Fruit fly (Drosophila melanogaster): ENCODE measurements around the gene dsd.

dsd gene

DNA sequence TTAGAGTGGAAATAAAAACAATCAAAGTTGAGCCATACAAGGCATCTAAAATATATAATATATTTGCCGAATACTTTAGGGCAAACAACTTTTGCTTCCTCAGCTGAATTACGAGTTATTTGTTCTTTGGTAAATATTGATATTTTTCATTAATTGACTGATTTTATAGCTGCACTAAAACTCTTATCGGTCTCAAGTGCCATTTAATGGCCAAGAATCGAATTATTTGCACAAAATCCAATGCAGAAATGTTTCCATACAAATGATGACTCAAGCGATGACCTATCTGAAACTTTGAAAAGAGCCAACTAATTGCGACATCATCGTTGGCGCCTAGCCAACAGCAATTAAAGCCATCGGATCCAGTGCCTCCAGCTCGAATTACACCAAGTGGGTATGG lies 53.8 kb downstream of the dsd start:
- TF ChIP-seq br (GFP tag; optimal IDR thresholded peaks at IDR 0.05) (no peak), sv (GFP tag; optimal IDR thresholded peaks at IDR 0.05) (no peak), Sp1 (GFP tag; optimal IDR thresholded peaks at IDR 0.05) (no peak)

DNA sequence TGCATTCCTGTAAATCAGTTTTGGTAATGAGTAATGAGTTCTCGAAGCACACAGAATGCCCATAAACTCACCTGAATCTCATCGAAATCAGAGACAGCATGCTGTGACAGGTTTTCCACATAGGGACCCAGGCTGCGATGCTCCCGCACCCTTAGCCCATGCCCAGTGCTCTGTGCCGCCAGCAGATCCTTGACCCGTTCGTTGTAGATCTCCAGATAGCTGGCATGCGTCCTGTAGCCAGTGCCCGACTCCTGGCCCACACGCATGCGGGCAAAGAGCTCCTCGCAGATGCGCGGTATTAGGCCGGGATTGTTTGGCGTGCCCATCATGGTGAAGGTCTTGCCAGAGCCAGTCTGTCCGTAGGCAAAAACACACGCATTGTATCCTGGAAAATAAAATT lies 54.5 kb downstream of the dsd start:
- TF ChIP-seq OdsH (GFP tag; optimal IDR thresholded peaks at IDR 0.05) = no peak
- no peak for TF ChIP-seq Dfd (GFP tag; optimal IDR thresholded peaks at IDR 0.05)
- TF ChIP-seq dsf (GFP tag; optimal IDR thresholded peaks at IDR 0.05; ENCODE audit: borderline replicate concordance) = no peak
- no peak for TF ChIP-seq Sp1 (GFP tag; optimal IDR thresholded peaks at IDR 0.05)
- no peak for TF ChIP-seq brk (GFP tag; optimal IDR thresholded peaks at IDR 0.05)
- TF ChIP-seq dl (GFP tag; optimal IDR thresholded peaks at IDR 0.05; ENCODE audit: insufficient read depth in 1 of 2, partially characterized antibody in 2 of 2) = no peak
- no peak for TF ChIP-seq HLH106 (tag; optimal IDR thresholded peaks at IDR 0.05)
